Fruit fly (Drosophila melanogaster) whole organism, adult: Measurements from ENCODE around the gene CG3355.

ENCODE experiments used
- CG11617 ChIP-seq: fragments of 200-800 bp; sonication (Bioruptor generic); optimal IDR thresholded peaks from 2 replicates; lab custom pipeline; 2017; ENCODE audit warnings: mild to moderate bottlenecking, missing biosample characterization, missing genetic modification reagents, missing genetic modification characterization
- Mnt ChIP-seq: fragments of 200-800 bp; sonication (Bioruptor generic); optimal IDR thresholded peaks from 2 replicates; lab custom pipeline; 2016; ENCODE audit warnings: missing biosample characterization, mild to moderate bottlenecking, missing genetic modification characterization
- cic ChIP-seq: fragments of 200-800 bp; sonication (Bioruptor generic); optimal IDR thresholded peaks from 2 replicates; lab custom pipeline; 2017; ENCODE audit warnings: missing biosample characterization, mild to moderate bottlenecking, missing genetic modification characterization, moderate library complexity
- kay ChIP-seq: fragments of 200-800 bp; sonication (Bioruptor generic); peaks from one replicate; lab custom pipeline; 2016; ENCODE audit warnings: missing biosample characterization, missing genetic modification characterization, borderline replicate concordance
- pad ChIP-seq: fragments of 200-800 bp; sonication (Bioruptor generic); optimal IDR thresholded peaks from 3 replicates; lab custom pipeline; 2017; ENCODE audit warnings: missing biosample characterization, missing genetic modification characterization, mild to moderate bottlenecking, moderate library complexity, missing genetic modification reagents

DNA sequence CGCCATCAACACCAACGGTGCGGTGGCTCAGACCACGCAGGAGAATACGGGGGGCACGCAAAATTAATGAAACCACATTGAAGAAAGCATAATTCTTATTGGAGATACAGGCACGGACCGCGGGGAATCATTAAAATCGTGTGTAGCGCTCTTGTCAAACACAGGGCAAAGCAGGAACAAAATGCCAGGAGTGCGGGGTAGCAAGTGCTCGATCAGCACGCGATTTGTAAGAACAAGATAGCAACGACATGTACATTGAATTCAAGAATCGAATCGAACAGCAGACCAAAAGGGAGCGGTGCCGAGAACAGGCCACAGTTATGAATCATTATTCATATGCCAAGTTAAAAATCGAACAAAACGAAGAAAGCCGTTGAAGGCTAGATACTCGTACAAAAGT, 24.2 kb upstream of the CG3355 start:
- TF ChIP-seq cic (GFP tag; lab: Kevin White, UChicago) (no peak), CG11617 (no peak), pad (no peak), kay (no peak), Mnt (GFP tag; lab: Kevin White, UChicago) (no peak)
